Worm (Caenorhabditis elegans) whole organism, midembryonic: ENCODE results near the gene F53F4.16.

Experiments used
- cog-1 ChIP-seq: sonication (generic microtip); optimal IDR thresholded peaks from 2 replicates; lab custom pipeline; 2016; ENCODE audit warnings: missing genetic modification characterization, missing compliant biosample characterization
- flt-1 ChIP-seq: fragments of 200-800 bp; sonication (Bioruptor generic); IDR thresholded peaks from 2 replicates; pipeline ENCODE4 v1.3.6; 2022; ENCODE audit warnings: missing genetic modification characterization, missing compliant biosample characterization
- klf-2 ChIP-seq: fragments of 200-800 bp; sonication (Bioruptor generic); conservative IDR thresholded peaks from 2 replicates; pipeline ENCODE4 v1.3.6; 2022; ENCODE audit warnings: missing genetic modification reagents, missing genetic modification characterization, missing compliant biosample characterization
- med-1 ChIP-seq: sonication (generic microtip); optimal IDR thresholded peaks from 2 replicates; lab custom pipeline; 2017; ENCODE audit warnings: missing genetic modification characterization, mild to moderate bottlenecking, missing compliant biosample characterization, antibody characterized with exemption, missing genetic modification reagents; ENCODE audit not compliant: insufficient read depth
- ref-1 ChIP-seq: fragments of 200-800 bp; sonication (Bioruptor generic); conservative IDR thresholded peaks from 2 replicates; pipeline ENCODE4 v1.3.6; 2022; ENCODE audit warnings: missing genetic modification reagents, missing genetic modification characterization, missing compliant biosample characterization
- tab-1 ChIP-seq: fragments of 200-800 bp; sonication (Bioruptor generic); IDR thresholded peaks from 2 replicates; pipeline ENCODE4 v1.3.6; 2022; ENCODE audit warnings: missing genetic modification characterization, missing compliant biosample characterization
- ztf-23 ChIP-seq: fragments of 200-800 bp; sonication (Bioruptor generic); IDR thresholded peaks from 2 replicates; pipeline ENCODE4 v1.3.6; 2022; ENCODE audit warnings: missing genetic modification reagents, missing genetic modification characterization, missing compliant biosample characterization

- TF ChIP-seq tab-1: no peak
- no peak for TF ChIP-seq ref-1
- no peak for TF ChIP-seq cog-1
- no peak for TF ChIP-seq med-1 (GFP tag; lab: Kevin White, UChicago)
- TF ChIP-seq flt-1 (GFP tag; lab: Robert Waterston, UW): no peak
- TF ChIP-seq klf-2: no peak
- TF ChIP-seq ztf-23 (GFP tag; lab: Robert Waterston, UW): no peak
These were observed 43.0 kb downstream of the F53F4.16 start, which contains the start of gene C50B8.6 for ce11 chrV:13578637-13579036.
